Fruit fly (Drosophila melanogaster) whole organism, embryonic: ENCODE measurements around the gene CG3149.

ENCODE experiments used
- ATbp ChIP-seq: fragments of 200-800 bp; sonication (Bioruptor generic); optimal IDR thresholded peaks from 2 replicates; lab custom pipeline; 2017; ENCODE audit warnings: missing biosample characterization, mild to moderate bottlenecking, missing genetic modification characterization, missing genetic modification reagents
- Adf1 ChIP-seq: fragments of 200-800 bp; sonication (Bioruptor generic); IDR thresholded peaks from 2 replicates; pipeline ENCODE4 v1.3.6; 2022; ENCODE audit warnings: missing biosample characterization, missing genetic modification characterization
- Aef1 ChIP-seq: fragments of 200-800 bp; sonication (Bioruptor generic); IDR thresholded peaks from 3 replicates; pipeline ENCODE4 v1.3.6; 2022; ENCODE audit warnings: missing biosample characterization, missing genetic modification characterization
- Antp ChIP-seq: fragments of 200-800 bp; sonication (Bioruptor generic); optimal IDR thresholded peaks from 3 replicates; lab custom pipeline; 2016; ENCODE audit warnings: missing biosample characterization, missing genetic modification characterization
- Atf6 ChIP-seq: fragments of 200-800 bp; sonication (Bioruptor generic); IDR thresholded peaks from 2 replicates; pipeline ENCODE4 v1.3.6; 2022; ENCODE audit warnings: missing biosample characterization, missing genetic modification characterization
- CG10366 ChIP-seq: fragments of 200-800 bp; sonication (Bioruptor generic); IDR thresholded peaks from 2 replicates; pipeline ENCODE4 v1.3.6; 2022; ENCODE audit warnings: missing biosample characterization, missing genetic modification characterization
- CG10979 ChIP-seq: fragments of 200-800 bp; sonication (Bioruptor generic); optimal IDR thresholded peaks from 2 replicates; lab custom pipeline; 2018; ENCODE audit warnings: missing biosample characterization, mild to moderate bottlenecking, missing genetic modification characterization, moderate library complexity
- CG11247 ChIP-seq: fragments of 200-800 bp; sonication (Bioruptor generic); IDR thresholded peaks from 2 replicates; pipeline ENCODE4 v1.3.6; 2022; ENCODE audit warnings: missing biosample characterization, missing genetic modification characterization
- CG12769 ChIP-seq: fragments of 200-800 bp; sonication (Bioruptor generic); optimal IDR thresholded peaks from 2 replicates; lab custom pipeline; 2019; ENCODE audit warnings: missing biosample characterization, mild to moderate bottlenecking, missing genetic modification characterization, moderate library complexity
- CG13287 ChIP-seq: fragments of 200-800 bp; sonication (Bioruptor generic); IDR thresholded peaks from 2 replicates; pipeline ENCODE4 v1.3.6; 2022; ENCODE audit warnings: missing biosample characterization, missing genetic modification characterization; ENCODE audit not compliant: partially characterized antibody
- CG1529 ChIP-seq: fragments of 200-800 bp; sonication (Bioruptor generic); optimal IDR thresholded peaks from 3 replicates; lab custom pipeline; 2018; ENCODE audit warnings: missing biosample characterization, missing genetic modification characterization
- CG15601 ChIP-seq: fragments of 200-800 bp; sonication (Bioruptor generic); optimal IDR thresholded peaks from 3 replicates; lab custom pipeline; 2019; ENCODE audit warnings: missing biosample characterization, mild to moderate bottlenecking, missing genetic modification characterization, moderate library complexity
- CG15696 ChIP-seq: fragments of 200-800 bp; sonication (Bioruptor generic); optimal IDR thresholded peaks from 2 replicates; lab custom pipeline; 2019; ENCODE audit warnings: missing biosample characterization, mild to moderate bottlenecking, missing genetic modification characterization, moderate library complexity
- CG1603 ChIP-seq: fragments of 200-800 bp; sonication (Bioruptor generic); optimal IDR thresholded peaks from 2 replicates; lab custom pipeline; 2019; ENCODE audit warnings: missing biosample characterization, mild to moderate bottlenecking, missing genetic modification characterization, moderate library complexity
- CG18619 ChIP-seq: fragments of 200-800 bp; sonication (Bioruptor generic); optimal IDR thresholded peaks from 3 replicates; lab custom pipeline; 2017; ENCODE audit warnings: missing biosample characterization, mild to moderate bottlenecking, missing genetic modification characterization
- CG31224 ChIP-seq: fragments of 200-800 bp; sonication (Bioruptor generic); IDR thresholded peaks from 2 replicates; pipeline ENCODE4 v1.3.6; 2022; ENCODE audit warnings: missing biosample characterization, missing genetic modification characterization
- CG3995 ChIP-seq: fragments of 200-800 bp; sonication (Bioruptor generic); optimal IDR thresholded peaks from 3 replicates; lab custom pipeline; 2016; ENCODE audit warnings: missing biosample characterization, missing genetic modification characterization
- CG43689 ChIP-seq: fragments of 200-800 bp; sonication (Bioruptor generic); IDR thresholded peaks from 2 replicates; pipeline ENCODE4 v1.3.6; 2022; ENCODE audit warnings: missing biosample characterization, missing genetic modification characterization
- CG4424 ChIP-seq: fragments of 200-800 bp; sonication (Bioruptor generic); optimal IDR thresholded peaks from 3 replicates; lab custom pipeline; 2016; ENCODE audit warnings: missing biosample characterization, missing genetic modification characterization
- CG4820 ChIP-seq: fragments of 200-800 bp; sonication (Bioruptor generic); optimal IDR thresholded peaks from 3 replicates; lab custom pipeline; 2016; ENCODE audit warnings: missing biosample characterization, missing genetic modification characterization
- CG6791 ChIP-seq: fragments of 200-800 bp; sonication (Bioruptor generic); IDR thresholded peaks from 3 replicates; pipeline ENCODE4 v1.3.6; 2022; ENCODE audit warnings: missing biosample characterization, missing genetic modification characterization; ENCODE audit not compliant: partially characterized antibody
- CG8478 ChIP-seq: fragments of >200 bp; optimal IDR thresholded peaks from 2 replicates; lab custom pipeline; 2018
- CG9215 ChIP-seq: fragments of 200-800 bp; sonication (Bioruptor generic); IDR thresholded peaks from 2 replicates; pipeline ENCODE4 v1.3.6; 2022; ENCODE audit warnings: missing biosample characterization, missing genetic modification characterization
- D19A ChIP-seq: fragments of 200-800 bp; optimal IDR thresholded peaks from 3 replicates; lab custom pipeline; 2019; ENCODE audit warnings: missing biosample characterization, mild to moderate bottlenecking, missing genetic modification characterization, moderate library complexity
- Dip2 ChIP-seq: fragments of 200-800 bp; sonication (Bioruptor generic); IDR thresholded peaks from 2 replicates; pipeline ENCODE4 v1.3.6; 2022; ENCODE audit warnings: missing biosample characterization, missing genetic modification characterization
- Doc3 ChIP-seq: fragments of 200-800 bp; sonication (Bioruptor generic); IDR thresholded peaks from 3 replicates; pipeline ENCODE4 v1.3.6; 2022; ENCODE audit warnings: missing biosample characterization, missing genetic modification characterization; ENCODE audit not compliant: partially characterized antibody
- Dp ChIP-seq: fragments of 200-800 bp; sonication (Bioruptor generic); optimal IDR thresholded peaks from 2 replicates; lab custom pipeline; 2018; ENCODE audit warnings: missing biosample characterization, mild to moderate bottlenecking, missing genetic modification characterization, moderate library complexity
- Drgx ChIP-seq: fragments of 200-800 bp; sonication (Bioruptor generic); IDR thresholded peaks from 2 replicates; pipeline ENCODE4 v1.3.6; 2022; ENCODE audit warnings: missing biosample characterization, missing genetic modification characterization
- HLH3B ChIP-seq: fragments of 200-800 bp; sonication (Bioruptor generic); IDR thresholded peaks from 2 replicates; pipeline ENCODE4 v1.3.6; 2022; ENCODE audit warnings: missing biosample characterization, missing genetic modification characterization
- HLH54F ChIP-seq: fragments of 200-800 bp; sonication (Bioruptor generic); optimal IDR thresholded peaks from 3 replicates; lab custom pipeline; 2016; ENCODE audit warnings: missing biosample characterization, missing genetic modification characterization
- Lhr ChIP-seq: fragments of 200-800 bp; sonication (Bioruptor generic); optimal IDR thresholded peaks from 3 replicates; lab custom pipeline; 2017; ENCODE audit warnings: mild to moderate bottlenecking, missing biosample characterization, missing genetic modification reagents, missing genetic modification characterization
- PHDP ChIP-seq: fragments of 200-800 bp; sonication (Bioruptor generic); optimal IDR thresholded peaks from 3 replicates; lab custom pipeline; 2018; ENCODE audit warnings: missing biosample characterization, mild to moderate bottlenecking, missing genetic modification characterization, moderate library complexity
- ap ChIP-seq: fragments of 200-800 bp; sonication (Bioruptor generic); IDR thresholded peaks from 2 replicates; pipeline ENCODE4 v1.3.6; 2022; ENCODE audit warnings: missing biosample characterization, missing genetic modification characterization
- bab2 ChIP-seq: fragments of 200-800 bp; sonication (Bioruptor generic); optimal IDR thresholded peaks from 2 replicates; lab custom pipeline; 2016; ENCODE audit warnings: missing biosample characterization, missing genetic modification characterization
- bcd ChIP-seq: fragments of 200-800 bp; sonication (Bioruptor generic); optimal IDR thresholded peaks from 2 replicates; lab custom pipeline; 2017; ENCODE audit warnings: missing biosample characterization, mild to moderate bottlenecking, missing genetic modification characterization
- chif ChIP-seq, 2 experiments: fragments of 200-800 bp; sonication (Bioruptor generic); optimal IDR thresholded peaks; 3 replicates each; lab custom pipeline; 2016; ENCODE audit warnings: missing biosample characterization in 2 of 2, missing genetic modification characterization in 2 of 2
- danr ChIP-seq: fragments of 200-800 bp; sonication (Bioruptor generic); IDR thresholded peaks from 2 replicates; pipeline ENCODE4 v1.3.6; 2022; ENCODE audit warnings: missing biosample characterization, missing genetic modification characterization
- fd96Cb ChIP-seq: fragments of 200-800 bp; sonication (Bioruptor generic); optimal IDR thresholded peaks from 2 replicates; lab custom pipeline; 2018; ENCODE audit warnings: missing biosample characterization, mild to moderate bottlenecking, missing genetic modification characterization, moderate library complexity
- ftz-f1 ChIP-seq: fragments of 200-800 bp; sonication (Bioruptor generic); optimal IDR thresholded peaks from 2 replicates; lab custom pipeline; 2016; ENCODE audit warnings: missing biosample characterization, missing genetic modification characterization
- gro ChIP-seq: fragments of 200-800 bp; sonication (Bioruptor generic); optimal IDR thresholded peaks from 2 replicates; lab custom pipeline; 2016; ENCODE audit warnings: missing biosample characterization, missing genetic modification characterization
- gsb ChIP-seq: fragments of 200-800 bp; sonication (Bioruptor generic); IDR thresholded peaks from 2 replicates; pipeline ENCODE4 v1.3.6; 2022; ENCODE audit warnings: missing biosample characterization, missing genetic modification characterization
- hb ChIP-seq: fragments of 200-800 bp; sonication (Bioruptor generic); IDR thresholded peaks from 3 replicates; pipeline ENCODE4 v1.3.6; 2022; ENCODE audit warnings: missing biosample characterization, missing genetic modification characterization; ENCODE audit not compliant: partially characterized antibody
- jigr1 ChIP-seq: fragments of 200-800 bp; sonication (Bioruptor generic); IDR thresholded peaks from 3 replicates; pipeline ENCODE4 v1.3.6; 2022; ENCODE audit warnings: missing biosample characterization, missing genetic modification characterization
- kni ChIP-seq: fragments of 200-800 bp; sonication (Bioruptor generic); optimal IDR thresholded peaks from 3 replicates; lab custom pipeline; 2017; ENCODE audit warnings: mild to moderate bottlenecking, missing biosample characterization, missing genetic modification reagents, missing genetic modification characterization
- lola ChIP-seq, 3 experiments: fragments of >200 bp in 2 of 3; fragments of 200-800 bp in 1 of 3; sonication (Bioruptor generic) in 1 of 3; optimal IDR thresholded peaks; 2 replicates each; lab custom pipeline; 2017 to 2019; ENCODE audit warnings: missing biosample characterization in 3 of 3, missing genetic modification characterization in 3 of 3, mild to moderate bottlenecking in 1 of 3, moderate library complexity in 1 of 3
- otp ChIP-seq: fragments of 200-800 bp; sonication (Bioruptor generic); IDR thresholded peaks from 3 replicates; pipeline ENCODE4, ENCODE4 v1.3.6; 2022; ENCODE audit warnings: missing biosample characterization, missing genetic modification characterization
- ro ChIP-seq: fragments of 200-800 bp; sonication (Bioruptor generic); IDR thresholded peaks from 2 replicates; pipeline ENCODE4 v1.3.6; 2022; ENCODE audit warnings: missing biosample characterization, missing genetic modification characterization
- scrt ChIP-seq: fragments of 200-800 bp; sonication (Bioruptor generic); optimal IDR thresholded peaks from 2 replicates; lab custom pipeline; 2018; ENCODE audit warnings: missing biosample characterization, mild to moderate bottlenecking, missing genetic modification characterization, moderate library complexity
- shn ChIP-seq: fragments of 200-800 bp; sonication (Bioruptor generic); optimal IDR thresholded peaks from 3 replicates; lab custom pipeline; 2016; ENCODE audit warnings: missing biosample characterization, missing genetic modification characterization
- slbo ChIP-seq: fragments of 200-800 bp; sonication (Bioruptor generic); IDR thresholded peaks from 2 replicates; pipeline ENCODE4 v1.3.6; 2022; ENCODE audit warnings: missing biosample characterization, missing genetic modification characterization
- tio ChIP-seq: fragments of 200-800 bp; sonication (Bioruptor generic); optimal IDR thresholded peaks from 2 replicates; lab custom pipeline; 2017; ENCODE audit warnings: missing biosample characterization, missing genetic modification characterization, inconsistent platforms
- zen2 ChIP-seq: fragments of 200-800 bp; sonication (Bioruptor generic); IDR thresholded peaks from 3 replicates; pipeline ENCODE4 v1.3.6; 2022; ENCODE audit warnings: missing biosample characterization, missing genetic modification characterization; ENCODE audit not compliant: partially characterized antibody

CG3149 gene

dm6 chrX:5646228-5646627 is 48.8 kb downstream of the CG3149 start (continued):
- TF ChIP-seq CG8478 (lab: Kevin White, UChicago): no peak
- TF ChIP-seq tio (GFP tag; lab: Kevin White, UChicago): no peak
- TF ChIP-seq CG12769: no peak
- peak in 1 of 3 experiments; percentile 28 for TF ChIP-seq lola (GFP tag; optimal IDR thresholded peaks at IDR 0.05; lab: Kevin White, UChicago)
- no peak for TF ChIP-seq bab2 (GFP tag; lab: Kevin White, UChicago)
- TF ChIP-seq ATbp: peak; percentile 11
- no peak for TF ChIP-seq Lhr (GFP tag; lab: Kevin White, UChicago)
- TF ChIP-seq CG1529 (GFP tag; lab: Kevin White, UChicago): no peak
- TF ChIP-seq gsb (GFP tag; lab: Robert Waterston, UW): no peak
- TF ChIP-seq CG31224 (GFP tag; lab: Robert Waterston, UW): no peak
- peak; percentile 25 for TF ChIP-seq D19A (tag; lab: Kevin White, UChicago)
- TF ChIP-seq kni (GFP tag; lab: Kevin White, UChicago): no peak
- no peak for TF ChIP-seq CG9215
- TF ChIP-seq CG15601: peak; percentile 16
- no peak for TF ChIP-seq danr (GFP tag; lab: Robert Waterston, UW)
- no peak for TF ChIP-seq CG4820 (GFP tag; lab: Kevin White, UChicago)
- no peak for TF ChIP-seq ro (GFP tag; lab: Robert Waterston, UW)
- TF ChIP-seq ftz-f1: no peak
- TF ChIP-seq CG13287: no peak
- TF ChIP-seq CG6791 (GFP tag; lab: Robert Waterston, UW): no peak
- TF ChIP-seq Atf6 (GFP tag; lab: Robert Waterston, UW): no peak
- no peak for TF ChIP-seq Doc3 (GFP tag; lab: Robert Waterston, UW)
- no peak for TF ChIP-seq CG15696 (tag; lab: Kevin White, UChicago)
- TF ChIP-seq Adf1 (GFP tag; lab: Robert Waterston, UW): no peak
- TF ChIP-seq CG3995 (GFP tag; lab: Kevin White, UChicago): no peak
- TF ChIP-seq CG43689 (GFP tag; lab: Robert Waterston, UW): no peak
- no peak for TF ChIP-seq Dip2
- no peak for TF ChIP-seq bcd (GFP tag; lab: Kevin White, UChicago)
- no peak for TF ChIP-seq Drgx (GFP tag; lab: Robert Waterston, UW)
- no peak for TF ChIP-seq HLH54F (GFP tag; lab: Kevin White, UChicago)
- TF ChIP-seq CG4424 (GFP tag; lab: Kevin White, UChicago): peak; percentile 13
- peak; percentile 16 for TF ChIP-seq PHDP
- TF ChIP-seq chif (GFP tag; optimal IDR thresholded peaks at IDR 0.05; lab: Kevin White, UChicago): peak in 1 of 2 experiments; percentile 41
- TF ChIP-seq CG18619: no peak
- no peak for TF ChIP-seq scrt (GFP tag; lab: Kevin White, UChicago)
- peak; percentile 6 for TF ChIP-seq CG1603
- TF ChIP-seq gro (GFP tag; lab: Kevin White, UChicago): no peak
- no peak for TF ChIP-seq hb (GFP tag; lab: Robert Waterston, UW)
- 0 out of 2 replicates have a peak, but pooled peaks have one; percentile 7 for TF ChIP-seq HLH3B (GFP tag; lab: Robert Waterston, UW)
- no peak for TF ChIP-seq Dp (GFP tag; lab: Kevin White, UChicago)
- TF ChIP-seq slbo (GFP tag; lab: Robert Waterston, UW): no peak
- TF ChIP-seq CG10979 (tag; lab: Kevin White, UChicago): peak; percentile 61
- no peak for TF ChIP-seq zen2
- TF ChIP-seq CG10366 (GFP tag; lab: Robert Waterston, UW): no peak
- no peak for TF ChIP-seq Aef1
- no peak for TF ChIP-seq jigr1 (GFP tag; lab: Robert Waterston, UW)
- no peak for TF ChIP-seq Antp (GFP tag; lab: Kevin White, UChicago)
- TF ChIP-seq shn (GFP tag; lab: Kevin White, UChicago): no peak
- no peak for TF ChIP-seq otp (GFP tag; lab: Robert Waterston, UW)
- no peak for TF ChIP-seq ap (GFP tag; lab: Robert Waterston, UW)
- TF ChIP-seq CG11247 (GFP tag; lab: Robert Waterston, UW): no peak
- TF ChIP-seq fd96Cb (tag; lab: Kevin White, UChicago): peak; percentile 32
